Fruit fly (Drosophila melanogaster): ENCODE data around the gene MED28.

The MED28 gene

DNA sequence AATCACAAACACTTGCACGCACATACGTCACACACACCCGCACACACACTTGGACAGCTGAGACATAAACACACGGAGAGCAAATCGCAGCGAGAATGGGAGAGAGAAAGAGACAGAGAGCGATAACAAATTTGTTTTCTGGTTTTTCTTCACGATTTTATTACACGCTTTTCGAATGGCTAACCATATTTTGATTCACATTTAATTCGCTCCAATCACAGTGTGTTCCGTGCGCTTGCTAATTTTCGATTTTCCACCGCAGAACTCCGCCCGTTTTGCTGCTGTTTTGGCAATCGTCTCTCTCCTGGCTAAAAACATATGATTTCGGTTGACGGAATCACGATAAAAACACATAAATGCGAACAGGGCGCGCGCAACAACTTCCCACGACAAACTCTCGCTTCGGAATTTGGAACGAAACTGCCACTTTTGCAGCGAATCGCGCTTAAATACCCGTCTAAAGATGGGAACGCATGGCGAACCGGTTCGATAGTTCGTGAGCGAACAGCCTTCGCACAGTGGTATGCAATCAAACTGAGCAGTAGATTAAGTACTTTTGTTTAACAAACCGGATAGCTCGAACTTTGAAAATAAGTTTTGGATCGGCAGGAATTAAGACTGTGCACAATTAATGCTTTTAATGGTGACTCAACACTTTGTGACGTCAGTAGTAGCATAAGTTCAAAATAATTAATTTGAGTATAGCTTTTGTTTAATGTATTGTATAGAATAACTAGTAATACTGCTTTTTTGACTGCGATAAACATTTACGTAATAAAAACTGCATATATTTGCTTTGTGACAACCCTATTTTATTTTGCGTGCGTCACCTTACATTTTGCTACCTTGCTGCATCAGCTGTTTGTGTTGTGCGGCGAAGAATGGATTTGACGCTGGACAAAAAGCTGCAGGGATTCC lies 3.9 kb upstream of the MED28 start, which contains the start of the genes Fur1 and Vps33B:
Fur1 (minus strand) TSS at position 424 of the 918 bp plus-strand sequence.
Vps33B (plus strand) TSS at position 856 of the 918 bp plus-strand sequence.
- no peak for TF ChIP-seq Dfd (GFP tag; optimal IDR thresholded peaks at IDR 0.05)
- peak; percentile 89 for TF ChIP-seq sage (GFP tag; optimal IDR thresholded peaks at IDR 0.05)
- TF ChIP-seq Jra (GFP tag; optimal IDR thresholded peaks at IDR 0.05) = peak; percentile 97
- peak; percentile 91 for TF ChIP-seq CG32264 (GFP tag; optimal IDR thresholded peaks at IDR 0.05)
- peak in 1 of 2 experiments; percentile 33 for TF ChIP-seq dl (GFP tag; optimal IDR thresholded peaks at IDR 0.05; ENCODE audit: insufficient read depth in 1 of 2, partially characterized antibody in 2 of 2)
- peak; percentile 47 for TF ChIP-seq Myc (optimal IDR thresholded peaks at IDR 0.05)
- no peak for TF ChIP-seq brk (GFP tag; optimal IDR thresholded peaks at IDR 0.05)
- peak; percentile 95 for TF ChIP-seq dmrt93B (GFP tag; optimal IDR thresholded peaks at IDR 0.05)
- TF ChIP-seq ey (GFP tag; optimal IDR thresholded peaks at IDR 0.05) = peak; percentile 98
- TF ChIP-seq Abd-B (GFP tag; optimal IDR thresholded peaks at IDR 0.05) = no peak
- TF ChIP-seq tai (GFP tag; optimal IDR thresholded peaks at IDR 0.05) = no peak
- peak; percentile 71 for TF ChIP-seq Dif (GFP tag; optimal IDR thresholded peaks at IDR 0.05; ENCODE audit: partially characterized antibody)
- TF ChIP-seq Hr78 (GFP tag; optimal IDR thresholded peaks at IDR 0.05) = no peak
- peak; percentile 98 for TF ChIP-seq fru (GFP tag; optimal IDR thresholded peaks at IDR 0.05)
- TF ChIP-seq Hnf4 (GFP tag; optimal IDR thresholded peaks at IDR 0.05) = peak; percentile 96
- TF ChIP-seq foxo (GFP tag; optimal IDR thresholded peaks at IDR 0.05) = peak; percentile 85 to 98
- TF ChIP-seq woc (GFP tag; optimal IDR thresholded peaks at IDR 0.05) = peak; percentile 98
- no peak for TF ChIP-seq Vsx2 (GFP tag; optimal IDR thresholded peaks at IDR 0.05; ENCODE audit: partially characterized antibody)
- TF ChIP-seq Rel (GFP tag; optimal IDR thresholded peaks at IDR 0.05) = peak; percentile 42
- peak; percentile 85 for TF ChIP-seq Rel (tag; optimal IDR thresholded peaks at IDR 0.05)
- TF ChIP-seq jim (GFP tag; optimal IDR thresholded peaks at IDR 0.05) = peak; percentile 50
- no peak for TF ChIP-seq lola (GFP tag; optimal IDR thresholded peaks at IDR 0.05)
- peak; percentile 94 for TF ChIP-seq Sp1 (GFP tag; optimal IDR thresholded peaks at IDR 0.05)
- peak; percentile 92 for TF ChIP-seq CG9705 (GFP tag; optimal IDR thresholded peaks at IDR 0.05)
- TF ChIP-seq br (GFP tag; optimal IDR thresholded peaks at IDR 0.05) = peak; percentile 98
- TF ChIP-seq pan (optimal IDR thresholded peaks at IDR 0.05) = no peak
- TF ChIP-seq GATAd (GFP tag; optimal IDR thresholded peaks at IDR 0.05) = peak; percentile 95
- peak; percentile 96 for TF ChIP-seq OdsH (GFP tag; optimal IDR thresholded peaks at IDR 0.05)
- TF ChIP-seq N (GFP tag; optimal IDR thresholded peaks at IDR 0.05) = no peak
- peak; percentile 67 for TF ChIP-seq Mio (GFP tag; optimal IDR thresholded peaks at IDR 0.05)
- peak; percentile 92 for TF ChIP-seq dsf (GFP tag; optimal IDR thresholded peaks at IDR 0.05; ENCODE audit: borderline replicate concordance)
- TF ChIP-seq Hr83 (GFP tag; optimal IDR thresholded peaks at IDR 0.05; ENCODE audit: poor library complexity, severe bottlenecking) = peak; percentile 95
- no peak for TF ChIP-seq usp (GFP tag; optimal IDR thresholded peaks at IDR 0.05)
- TF ChIP-seq HLH106 (tag; optimal IDR thresholded peaks at IDR 0.05) = peak; percentile 96
- peak; percentile 99 for TF ChIP-seq sv (GFP tag; optimal IDR thresholded peaks at IDR 0.05)
- TF ChIP-seq CrebA (GFP tag; optimal IDR thresholded peaks at IDR 0.05; ENCODE audit: borderline replicate concordance) = no peak
- peak; percentile 96 for TF ChIP-seq rgr (GFP tag; optimal IDR thresholded peaks at IDR 0.05)
- peak; percentile 98 for TF ChIP-seq h (GFP tag; optimal IDR thresholded peaks at IDR 0.05)
- peak; percentile 88 for TF ChIP-seq psq (GFP tag; optimal IDR thresholded peaks at IDR 0.05)

dm6 chr3R:25482463-25483173 lies 5.8 kb downstream of the MED28 start, which contains the start of the genes XNP, CG42488 and CG5116:
TSS of gene XNP (minus strand) at chr3R:25482834.
TSS of gene CG42488 (plus strand) at chr3R:25483098.
TSS of gene CG5116 (plus strand) at chr3R:25483098.
- no peak for TF ChIP-seq Mio (GFP tag; optimal IDR thresholded peaks at IDR 0.05)
- TF ChIP-seq ey (GFP tag; optimal IDR thresholded peaks at IDR 0.05) = peak; percentile 36
- no peak for TF ChIP-seq Hr78 (GFP tag; optimal IDR thresholded peaks at IDR 0.05)
- TF ChIP-seq jim (GFP tag; optimal IDR thresholded peaks at IDR 0.05) = no peak
- TF ChIP-seq foxo (GFP tag; optimal IDR thresholded peaks at IDR 0.05) = no peak
- TF ChIP-seq CG32264 (GFP tag; optimal IDR thresholded peaks at IDR 0.05) = no peak
- peak; percentile 30 for TF ChIP-seq OdsH (GFP tag; optimal IDR thresholded peaks at IDR 0.05)
- no peak for TF ChIP-seq fru (GFP tag; optimal IDR thresholded peaks at IDR 0.05)
- TF ChIP-seq Myc (optimal IDR thresholded peaks at IDR 0.05) = no peak
- TF ChIP-seq h (GFP tag; optimal IDR thresholded peaks at IDR 0.05) = no peak
- no peak for TF ChIP-seq brk (GFP tag; optimal IDR thresholded peaks at IDR 0.05)
- no peak for TF ChIP-seq GATAd (GFP tag; optimal IDR thresholded peaks at IDR 0.05)
- TF ChIP-seq N (GFP tag; optimal IDR thresholded peaks at IDR 0.05) = no peak
- TF ChIP-seq lola (GFP tag; optimal IDR thresholded peaks at IDR 0.05) = no peak
- no peak for TF ChIP-seq woc (GFP tag; optimal IDR thresholded peaks at IDR 0.05)
- peak; percentile 69 for TF ChIP-seq HLH106 (tag; optimal IDR thresholded peaks at IDR 0.05)
- no peak for TF ChIP-seq dsf (GFP tag; optimal IDR thresholded peaks at IDR 0.05; ENCODE audit: borderline replicate concordance)
- peak; percentile 99 for TF ChIP-seq psq (GFP tag; optimal IDR thresholded peaks at IDR 0.05)
- TF ChIP-seq pan (optimal IDR thresholded peaks at IDR 0.05) = no peak
- TF ChIP-seq Rel (GFP tag; optimal IDR thresholded peaks at IDR 0.05) = no peak
- TF ChIP-seq Rel (tag; optimal IDR thresholded peaks at IDR 0.05) = peak; percentile 34
- TF ChIP-seq Dfd (GFP tag; optimal IDR thresholded peaks at IDR 0.05) = no peak
- no peak for TF ChIP-seq br (GFP tag; optimal IDR thresholded peaks at IDR 0.05)
- TF ChIP-seq Dif (GFP tag; optimal IDR thresholded peaks at IDR 0.05; ENCODE audit: partially characterized antibody) = no peak
- peak; percentile 58 for TF ChIP-seq Vsx2 (GFP tag; optimal IDR thresholded peaks at IDR 0.05; ENCODE audit: partially characterized antibody)
- TF ChIP-seq CrebA (GFP tag; optimal IDR thresholded peaks at IDR 0.05; ENCODE audit: borderline replicate concordance) = no peak
- no peak for TF ChIP-seq dmrt93B (GFP tag; optimal IDR thresholded peaks at IDR 0.05)
- TF ChIP-seq Hr83 (GFP tag; optimal IDR thresholded peaks at IDR 0.05; ENCODE audit: poor library complexity, severe bottlenecking) = peak; percentile 45
- TF ChIP-seq Jra (GFP tag; optimal IDR thresholded peaks at IDR 0.05) = no peak
- peak; percentile 1 for TF ChIP-seq sv (GFP tag; optimal IDR thresholded peaks at IDR 0.05)
- peak; percentile 61 for TF ChIP-seq CG9705 (GFP tag; optimal IDR thresholded peaks at IDR 0.05)
- no peak for TF ChIP-seq sage (GFP tag; optimal IDR thresholded peaks at IDR 0.05)
- TF ChIP-seq usp (GFP tag; optimal IDR thresholded peaks at IDR 0.05) = no peak
- TF ChIP-seq tai (GFP tag; optimal IDR thresholded peaks at IDR 0.05) = no peak
- TF ChIP-seq rgr (GFP tag; optimal IDR thresholded peaks at IDR 0.05) = no peak
- TF ChIP-seq Hnf4 (GFP tag; optimal IDR thresholded peaks at IDR 0.05) = no peak
